Worm (Caenorhabditis elegans): ENCODE results near the gene F40F8.5.

F40F8.5 gene

ce11 chrII:11153080-11153479, 18.4 kb upstream of the F40F8.5 start:
- TF ChIP-seq dpl-1 (GFP tag; optimal IDR thresholded peaks at IDR 0.05) (no peak), aptf-2 (GFP tag; conservative IDR thresholded peaks at IDR 0.05) (no peak), K12H6.12 (tag; optimal IDR thresholded peaks at IDR 0.05) (no peak), ets-4 (GFP tag; optimal IDR thresholded peaks at IDR 0.05) (no peak), ztf-6 (GFP tag; IDR thresholded peaks at IDR 0.05) (no peak), rcor-1 (GFP tag; IDR thresholded peaks at IDR 0.05) (no peak), nfyb-1 (GFP tag; IDR thresholded peaks at IDR 0.05) (no peak), Y53G8AR.9 (GFP tag; conservative IDR thresholded peaks at IDR 0.05) (peak; percentile 31; the same call in 1 of the 2 replicates), ama-1 (optimal IDR thresholded peaks at IDR 0.05) (no peak), ama-1 (GFP tag; optimal IDR thresholded peaks at IDR 0.05) (no peak), nhr-80 (tag; optimal IDR thresholded peaks at IDR 0.05) (peak; percentile 60), sea-2 (GFP tag; IDR thresholded peaks at IDR 0.05) (no peak), snpc-1.3 (tag; optimal IDR thresholded peaks at IDR 0.05; ENCODE audit: insufficient read depth) (no peak), dox-1 (GFP tag; IDR thresholded peaks at IDR 0.05) (0 out of 2 replicates have a peak, but pooled peaks have one; percentile 11)

ce11 chrII:11152495-11152894, 17.8 kb upstream of the F40F8.5 start, which contains the start of gene pqm-1:
pqm-1 (minus strand) TSS chrII:11152595.
- no peak for TF ChIP-seq B0261.1 (tag; optimal IDR thresholded peaks at IDR 0.05)
- TF ChIP-seq bed-1 (GFP tag; IDR thresholded peaks at IDR 0.05): no peak
- TF ChIP-seq ceh-58 (GFP tag; IDR thresholded peaks at IDR 0.05): no peak
- TF ChIP-seq pbrm-1 (GFP tag; IDR thresholded peaks at IDR 0.05): no peak
- TF ChIP-seq madf-3 (GFP tag; IDR thresholded peaks at IDR 0.05): no peak
- TF ChIP-seq D2030.7 (GFP tag; IDR thresholded peaks at IDR 0.05): no peak
- TF ChIP-seq ztf-22 (GFP tag; optimal IDR thresholded peaks at IDR 0.05): no peak
- TF ChIP-seq akir-1 (GFP tag; optimal IDR thresholded peaks at IDR 0.05): no peak
- TF ChIP-seq let-526 (GFP tag; IDR thresholded peaks at IDR 0.05): no peak
- no peak for TF ChIP-seq tbp1 (GFP tag; optimal IDR thresholded peaks at IDR 0.05)
- TF ChIP-seq ztf-25 (GFP tag; IDR thresholded peaks at IDR 0.05): no peak
- TF ChIP-seq attf-5 (GFP tag; optimal IDR thresholded peaks at IDR 0.05): no peak
- TF ChIP-seq ekl-4 (GFP tag; IDR thresholded peaks at IDR 0.05): no peak
- no peak for TF ChIP-seq lin-40 (tag; optimal IDR thresholded peaks at IDR 0.05)
- no peak for TF ChIP-seq repo-1 (tag; optimal IDR thresholded peaks at IDR 0.05)
- TF ChIP-seq zfh-2 (GFP tag; conservative IDR thresholded peaks at IDR 0.05): no peak
- TF ChIP-seq lag-1 (GFP tag; IDR thresholded peaks at IDR 0.05): no peak

DNA sequence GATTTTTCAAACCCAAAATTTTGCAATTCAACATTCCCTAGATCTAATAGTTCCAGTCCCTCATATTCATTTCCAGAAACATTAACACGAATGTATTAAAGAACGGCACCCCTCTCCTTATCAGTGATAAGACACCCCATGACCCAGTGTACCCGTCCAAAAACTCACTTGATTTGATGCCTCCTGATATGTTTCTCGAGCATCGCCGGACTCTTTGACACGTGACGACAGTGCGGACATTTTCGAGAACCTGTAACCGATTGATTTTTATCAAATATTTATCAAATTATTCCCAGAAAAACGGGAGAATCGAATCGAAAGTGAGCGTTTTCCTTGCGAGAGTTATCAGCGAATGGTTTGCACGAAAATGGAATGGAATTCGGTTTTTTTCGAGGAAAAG, 16.2 kb upstream of the F40F8.5 start:
- peak; percentile 7 for TF ChIP-seq attf-5 (GFP tag; optimal IDR thresholded peaks at IDR 0.05)
- no peak for TF ChIP-seq lin-54 (GFP tag; optimal IDR thresholded peaks at IDR 0.05)
- no peak for TF ChIP-seq athp-1 (tag; optimal IDR thresholded peaks at IDR 0.05)
- peak in 1 of 2 experiments; percentile 17 for TF ChIP-seq let-607 (tag; optimal IDR thresholded peaks at IDR 0.05)
- TF ChIP-seq lir-1 (GFP tag; conservative IDR thresholded peaks at IDR 0.05): no peak
- no peak for TF ChIP-seq F23B12.7 (tag; optimal IDR thresholded peaks at IDR 0.05; ENCODE audit: insufficient read depth)
- no peak for TF ChIP-seq madf-3 (GFP tag; IDR thresholded peaks at IDR 0.05)
- TF ChIP-seq lin-35 (GFP tag; optimal IDR thresholded peaks at IDR 0.05): no peak
- TF ChIP-seq bed-2 (GFP tag; IDR thresholded peaks at IDR 0.05): no peak
- TF ChIP-seq hlh-26 (GFP tag; conservative IDR thresholded peaks at IDR 0.05): no peak
- no peak for TF ChIP-seq xnd-1 (tag; optimal IDR thresholded peaks at IDR 0.05)
- peak; percentile 48; the same call in 1 of the 2 replicates for TF ChIP-seq let-526 (GFP tag; IDR thresholded peaks at IDR 0.05)
- TF ChIP-seq F37B4.10 (GFP tag; IDR thresholded peaks at IDR 0.05): no peak
- peak; percentile 69; the same call in 1 of the 2 replicates for TF ChIP-seq Y53G8AR.9 (GFP tag; conservative IDR thresholded peaks at IDR 0.05)
- no peak for TF ChIP-seq cebp-1 (GFP tag; IDR thresholded peaks at IDR 0.05)
- TF ChIP-seq cebp-1 (tag; optimal IDR thresholded peaks at IDR 0.05): peak; percentile 66
- peak; percentile 59 for TF ChIP-seq atf-7 (tag; optimal IDR thresholded peaks at IDR 0.05)
- TF ChIP-seq lsl-1 (GFP tag; optimal IDR thresholded peaks at IDR 0.05): no peak
- TF ChIP-seq Y53F4B.3 (GFP tag; IDR thresholded peaks at IDR 0.05): no peak
- no peak for TF ChIP-seq F39B2.1 (GFP tag; IDR thresholded peaks at IDR 0.05)
- no peak for TF ChIP-seq nfya-1 (tag; optimal IDR thresholded peaks at IDR 0.05; ENCODE audit: borderline replicate concordance, insufficient read depth)
